Fruit fly (Drosophila melanogaster) whole organism, wandering third instar larva: Measurements from ENCODE around the gene Glut4EF.

ENCODE experiments used
- Abd-B ChIP-seq: fragments of >200 bp; optimal IDR thresholded peaks from 2 replicates; lab custom pipeline; 2017; ENCODE audit warnings: missing biosample characterization, missing genetic modification characterization
- HLH106 ChIP-seq: fragments of 200-800 bp; optimal IDR thresholded peaks from 3 replicates; lab custom pipeline; 2019; ENCODE audit warnings: missing biosample characterization, mild to moderate bottlenecking, missing genetic modification characterization, moderate library complexity
- Myc ChIP-seq: fragments of >200 bp; optimal IDR thresholded peaks from 2 replicates; lab custom pipeline; 2017
- OdsH ChIP-seq: fragments of 200-800 bp; sonication (Bioruptor generic); optimal IDR thresholded peaks from 2 replicates; lab custom pipeline; 2016; ENCODE audit warnings: missing biosample characterization, mild to moderate bottlenecking, missing genetic modification characterization
- brk ChIP-seq: fragments of 200-800 bp; sonication (Bioruptor generic); optimal IDR thresholded peaks from 2 replicates; lab custom pipeline; 2016; ENCODE audit warnings: missing biosample characterization, mild to moderate bottlenecking, missing genetic modification characterization
- dmrt93B ChIP-seq: fragments of 200-800 bp; sonication (Bioruptor generic); optimal IDR thresholded peaks from 2 replicates; lab custom pipeline; 2018; ENCODE audit warnings: missing biosample characterization, mild to moderate bottlenecking, missing genetic modification characterization
- foxo ChIP-seq, 2 experiments: fragments of 200-800 bp; sonication (Bioruptor generic); optimal IDR thresholded peaks; 2 replicates in 1 of 2; 3 replicates in 1 of 2; lab custom pipeline; 2016 to 2017; ENCODE audit warnings: missing biosample characterization in 2 of 2, missing genetic modification characterization in 2 of 2
- fru ChIP-seq: fragments of 200-800 bp; sonication (Bioruptor generic); optimal IDR thresholded peaks from 3 replicates; lab custom pipeline; 2016; ENCODE audit warnings: missing biosample characterization, mild to moderate bottlenecking, missing genetic modification characterization
- h ChIP-seq: fragments of 200-800 bp; sonication (Bioruptor generic); optimal IDR thresholded peaks from 3 replicates; lab custom pipeline; 2016; ENCODE audit warnings: missing biosample characterization, mild to moderate bottlenecking, missing genetic modification characterization
- jim ChIP-seq: fragments of 175-275, 200-325 bp; sonication (Bioruptor generic); optimal IDR thresholded peaks from 2 replicates; lab custom pipeline; 2016; ENCODE audit warnings: missing biosample characterization, mild to moderate bottlenecking, missing genetic modification characterization
- pan ChIP-seq: fragments of >200 bp; optimal IDR thresholded peaks from 2 replicates; lab custom pipeline; 2017
- psq ChIP-seq: fragments of 200-800 bp; sonication (Bioruptor generic); optimal IDR thresholded peaks from 3 replicates; lab custom pipeline; 2017; ENCODE audit warnings: missing biosample characterization, mild to moderate bottlenecking, missing genetic modification characterization, moderate library complexity
- usp ChIP-seq: fragments of >200 bp; optimal IDR thresholded peaks from 2 replicates; lab custom pipeline; 2017; ENCODE audit warnings: missing biosample characterization, missing genetic modification characterization

dm6 chr3R:10032951-10033720 lies 158.7 kb downstream of the Glut4EF start:
- no peak for TF ChIP-seq jim (GFP tag; lab: Kevin White, UChicago)
- no peak for TF ChIP-seq foxo (GFP tag; optimal IDR thresholded peaks at IDR 0.05; lab: Kevin White, UChicago)
- TF ChIP-seq Myc (lab: Kevin White, UChicago): no peak
- TF ChIP-seq h (GFP tag; lab: Kevin White, UChicago): no peak
- TF ChIP-seq Abd-B (GFP tag; lab: Kevin White, UChicago): no peak
- no peak for TF ChIP-seq psq
- TF ChIP-seq fru (GFP tag; lab: Kevin White, UChicago): no peak
- no peak for TF ChIP-seq dmrt93B (GFP tag; lab: Kevin White, UChicago)
- TF ChIP-seq pan (lab: Kevin White, UChicago): no peak
- no peak for TF ChIP-seq brk (GFP tag; lab: Kevin White, UChicago)
- TF ChIP-seq OdsH: no peak
- no peak for TF ChIP-seq HLH106 (tag; lab: Kevin White, UChicago)
- TF ChIP-seq usp (GFP tag; lab: Kevin White, UChicago): no peak
